Worm (Caenorhabditis elegans) whole organism, L2 larva: ENCODE measurements around the gene Y69A2AR.51.

Experiments used
- C34F6.9 ChIP-seq: fragments of 150-350 bp; optimal IDR thresholded peaks from 2 replicates; lab custom pipeline; 2014; ENCODE audit warnings: missing biosample characterization, missing genetic modification characterization
- F13H6.1 ChIP-seq: sonication (generic microtip); optimal IDR thresholded peaks from 2 replicates; lab custom pipeline; 2016; ENCODE audit warnings: missing genetic modification characterization, missing compliant biosample characterization
- R02D3.7 ChIP-seq: fragments of 150-350 bp; optimal IDR thresholded peaks from 2 replicates; lab custom pipeline; 2014; ENCODE audit warnings: missing biosample characterization, missing genetic modification characterization
- Y55F3AM.14 ChIP-seq: fragments of 200-800 bp; sonication (Bioruptor generic); optimal IDR thresholded peaks from 2 replicates; lab custom pipeline; 2018; ENCODE audit warnings: mild to moderate bottlenecking, missing genetic modification characterization, missing compliant biosample characterization
- ZK546.5 ChIP-seq: sonication (generic microtip); optimal IDR thresholded peaks from 2 replicates; lab custom pipeline; 2017; ENCODE audit warnings: missing biosample characterization, missing genetic modification characterization
- alr-1 ChIP-seq: fragments of 150-350 bp; optimal IDR thresholded peaks from 2 replicates; lab custom pipeline; 2014; ENCODE audit warnings: missing biosample characterization, missing genetic modification characterization
- aly-2 ChIP-seq: fragments of 150-350 bp; optimal IDR thresholded peaks from 2 replicates; lab custom pipeline; 2014; ENCODE audit warnings: missing biosample characterization, missing genetic modification characterization
- ama-1 ChIP-seq: fragments of 150-350 bp; optimal IDR thresholded peaks from 2 replicates; lab custom pipeline; 2018; ENCODE audit warnings: inconsistent platforms
- blmp-1 ChIP-seq: sonication (generic microtip); optimal IDR thresholded peaks from 2 replicates; lab custom pipeline; 2017; ENCODE audit warnings: missing genetic modification characterization, mild to moderate bottlenecking, missing compliant biosample characterization, antibody characterized with exemption, moderate library complexity; ENCODE audit not compliant: insufficient read depth
- ceh-16 ChIP-seq: fragments of 150-350 bp; optimal IDR thresholded peaks from 2 replicates; lab custom pipeline; 2014; ENCODE audit warnings: missing biosample characterization, missing genetic modification characterization
- ceh-82 ChIP-seq: fragments of 150-350 bp; optimal IDR thresholded peaks from 2 replicates; lab custom pipeline; 2014; ENCODE audit warnings: missing biosample characterization, missing genetic modification characterization
- crh-2 ChIP-seq: sonication (generic microtip); optimal IDR thresholded peaks from 2 replicates; lab custom pipeline; 2017; ENCODE audit warnings: missing biosample characterization, missing genetic modification characterization
- dmd-4 ChIP-seq: sonication (generic microtip); optimal IDR thresholded peaks from 2 replicates; lab custom pipeline; 2017; ENCODE audit warnings: missing biosample characterization, missing genetic modification characterization
- egl-27 ChIP-seq: sonication (generic microtip); optimal IDR thresholded peaks from 3 replicates; lab custom pipeline; 2017; ENCODE audit warnings: missing biosample characterization, missing genetic modification reagents, missing genetic modification characterization
- elt-1 ChIP-seq: fragments of 150-350 bp; optimal IDR thresholded peaks from 2 replicates; lab custom pipeline; 2014; ENCODE audit warnings: missing biosample characterization, missing genetic modification characterization
- elt-3 ChIP-seq: sonication (generic microtip); optimal IDR thresholded peaks from 2 replicates; lab custom pipeline; 2017; ENCODE audit warnings: missing biosample characterization, missing genetic modification characterization
- fos-1 ChIP-seq: fragments of 150-350 bp; optimal IDR thresholded peaks from 2 replicates; lab custom pipeline; 2014; ENCODE audit warnings: missing biosample characterization, missing genetic modification characterization
- gmeb-1 ChIP-seq: fragments of 150-350 bp; optimal IDR thresholded peaks from 2 replicates; lab custom pipeline; 2014; ENCODE audit warnings: missing biosample characterization, missing genetic modification characterization
- lin-11 ChIP-seq: fragments of 150-350 bp; sonication (generic microtip); optimal IDR thresholded peaks from 2 replicates; lab custom pipeline; 2014; ENCODE audit warnings: missing biosample characterization, missing genetic modification characterization, inconsistent platforms, mixed read lengths
- lin-13 ChIP-seq: fragments of 150-350 bp; optimal IDR thresholded peaks from 2 replicates; lab custom pipeline; 2014; ENCODE audit warnings: missing biosample characterization, missing genetic modification reagents, missing genetic modification characterization
- lin-39 ChIP-seq: fragments of 150-350 bp; optimal IDR thresholded peaks from 2 replicates; lab custom pipeline; 2014; ENCODE audit warnings: missing biosample characterization, missing genetic modification reagents, missing genetic modification characterization
- lsy-2 ChIP-seq, 2 experiments: fragments of 150-350 bp in 1 of 2; sonication (generic microtip) in 1 of 2; optimal IDR thresholded peaks; 2 replicates each; lab custom pipeline; 2014 to 2017; ENCODE audit warnings: missing biosample characterization in 2 of 2, missing genetic modification characterization in 2 of 2
- mab-5 ChIP-seq: fragments of 150-350 bp; optimal IDR thresholded peaks from 2 replicates; lab custom pipeline; 2014; ENCODE audit warnings: missing biosample characterization, missing genetic modification characterization
- mbf-1 ChIP-seq: sonication (generic microtip); optimal IDR thresholded peaks from 2 replicates; lab custom pipeline; 2017; ENCODE audit warnings: missing biosample characterization, missing genetic modification characterization
- mdl-1 ChIP-seq, 2 experiments: fragments of 150-350 bp in 1 of 2; sonication (generic microtip) in 1 of 2; optimal IDR thresholded peaks; 2 replicates each; lab custom pipeline; 2017; ENCODE audit warnings: missing biosample characterization in 2 of 2, missing genetic modification characterization in 2 of 2
- nhr-10 ChIP-seq: sonication (generic microtip); optimal IDR thresholded peaks from 2 replicates; lab custom pipeline; 2017; ENCODE audit warnings: missing biosample characterization, missing genetic modification characterization
- nhr-11 ChIP-seq: fragments of 150-350 bp; optimal IDR thresholded peaks from 2 replicates; lab custom pipeline; 2014; ENCODE audit warnings: missing biosample characterization, missing genetic modification characterization
- nhr-12 ChIP-seq: fragments of 150-350 bp; optimal IDR thresholded peaks from 2 replicates; lab custom pipeline; 2014; ENCODE audit warnings: missing biosample characterization, missing genetic modification characterization
- nhr-129 ChIP-seq: fragments of 150-350 bp; optimal IDR thresholded peaks from 2 replicates; lab custom pipeline; 2014; ENCODE audit warnings: missing biosample characterization, missing genetic modification characterization
- nhr-21 ChIP-seq: fragments of 150-350 bp; optimal IDR thresholded peaks from 2 replicates; lab custom pipeline; 2014; ENCODE audit warnings: missing biosample characterization, missing genetic modification characterization
- nhr-23 ChIP-seq: fragments of 150-350 bp; optimal IDR thresholded peaks from 2 replicates; lab custom pipeline; 2014; ENCODE audit warnings: missing biosample characterization, missing genetic modification reagents, missing genetic modification characterization
- nhr-237 ChIP-seq: fragments of 150-350 bp; optimal IDR thresholded peaks from 2 replicates; lab custom pipeline; 2014; ENCODE audit warnings: missing biosample characterization, missing genetic modification characterization
- nhr-25 ChIP-seq: fragments of 150-350 bp; sonication (generic microtip); optimal IDR thresholded peaks from 3 replicates; lab custom pipeline; 2014; ENCODE audit warnings: missing biosample characterization, missing genetic modification characterization
- nhr-6 ChIP-seq: fragments of 150-350 bp; optimal IDR thresholded peaks from 2 replicates; lab custom pipeline; 2014; ENCODE audit warnings: missing biosample characterization, missing genetic modification characterization
- nhr-77 ChIP-seq: fragments of 150-350 bp; optimal IDR thresholded peaks from 2 replicates; lab custom pipeline; 2014; ENCODE audit warnings: missing biosample characterization, missing genetic modification characterization
- peb-1 ChIP-seq: fragments of 150-350 bp; optimal IDR thresholded peaks from 2 replicates; lab custom pipeline; 2014; ENCODE audit warnings: missing biosample characterization, missing genetic modification characterization
- sem-4 ChIP-seq: fragments of 150-350 bp; optimal IDR thresholded peaks from 2 replicates; lab custom pipeline; 2014; ENCODE audit warnings: missing biosample characterization, missing genetic modification reagents, missing genetic modification characterization
- skn-1 ChIP-seq: sonication (generic microtip); optimal IDR thresholded peaks from 2 replicates; lab custom pipeline; 2017; ENCODE audit warnings: missing biosample characterization, missing genetic modification characterization
- sma-3 ChIP-seq: sonication (generic microtip); optimal IDR thresholded peaks from 2 replicates; lab custom pipeline; 2016; ENCODE audit warnings: missing genetic modification reagents, missing genetic modification characterization, missing compliant biosample characterization
- sma-9 ChIP-seq, 2 experiments: fragments of 150-350 bp in 1 of 2; sonication (generic microtip) in 1 of 2; optimal IDR thresholded peaks; 2 replicates each; lab custom pipeline; 2014 to 2016; ENCODE audit warnings: missing genetic modification characterization in 2 of 2, mild to moderate bottlenecking in 1 of 2, missing biosample characterization in 1 of 2, missing compliant biosample characterization in 1 of 2, missing genetic modification reagents in 1 of 2, moderate library complexity in 1 of 2
- snpc-4 ChIP-seq: fragments of 150-350 bp; optimal IDR thresholded peaks from 2 replicates; lab custom pipeline; 2014; ENCODE audit warnings: missing biosample characterization, missing genetic modification characterization
- unc-39 ChIP-seq: fragments of 150-350 bp; optimal IDR thresholded peaks from 2 replicates; lab custom pipeline; 2014; ENCODE audit warnings: missing biosample characterization, missing genetic modification characterization
- unc-55 ChIP-seq: fragments of 150-350 bp; sonication (generic microtip); optimal IDR thresholded peaks from 3 replicates; lab custom pipeline; 2014; ENCODE audit warnings: missing biosample characterization, missing genetic modification reagents, missing genetic modification characterization
- unc-62 ChIP-seq: fragments of 150-350 bp; optimal IDR thresholded peaks from 2 replicates; lab custom pipeline; 2014; ENCODE audit warnings: missing biosample characterization, missing genetic modification reagents, missing genetic modification characterization
- zag-1 ChIP-seq: fragments of 150-350 bp; optimal IDR thresholded peaks from 2 replicates; lab custom pipeline; 2014; ENCODE audit warnings: missing biosample characterization, missing genetic modification characterization
- ztf-1 ChIP-seq: fragments of 200-800 bp; sonication (Bioruptor generic); conservative IDR thresholded peaks from 2 replicates; pipeline ENCODE4 v1.3.6; 2022; ENCODE audit warnings: missing genetic modification characterization, missing compliant biosample characterization
- ztf-11 ChIP-seq: sonication (generic microtip); optimal IDR thresholded peaks from 2 replicates; lab custom pipeline; 2017; ENCODE audit warnings: missing biosample characterization, missing genetic modification characterization
- ztf-4 ChIP-seq: fragments of 150-350 bp; optimal IDR thresholded peaks from 2 replicates; lab custom pipeline; 2014; ENCODE audit warnings: missing biosample characterization, missing genetic modification characterization

Gene Y69A2AR.51

DNA sequence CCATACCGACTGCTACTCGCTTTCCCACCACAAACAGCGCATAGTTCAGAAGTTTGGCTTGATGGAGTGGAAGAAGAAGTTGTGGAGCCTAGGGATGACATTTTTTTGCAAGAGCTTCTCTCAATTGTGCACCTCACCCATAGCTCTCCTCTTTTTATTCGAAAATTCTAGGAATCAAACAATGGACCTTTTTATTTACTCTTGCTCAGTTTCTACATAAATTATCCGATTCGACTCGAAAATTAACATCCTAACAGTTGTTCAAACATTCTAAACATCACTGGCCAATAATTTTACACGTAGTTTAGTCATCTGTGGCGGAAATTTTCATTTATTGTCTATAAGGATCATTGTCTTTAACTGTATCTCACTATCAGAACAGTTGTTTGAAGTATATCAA lies 9.3 kb downstream of the Y69A2AR.51 start, which contains the start of gene nhr-242:
Gene nhr-242 (minus strand): TSS at position 101 of the 400 bp plus-strand sequence.
- TF ChIP-seq lsy-2 (tag; optimal IDR thresholded peaks at IDR 0.05; lab: Kevin White, UChicago): no peak
- no peak for TF ChIP-seq snpc-4
- TF ChIP-seq nhr-21 (tag; lab: Kevin White, UChicago): no peak

DNA sequence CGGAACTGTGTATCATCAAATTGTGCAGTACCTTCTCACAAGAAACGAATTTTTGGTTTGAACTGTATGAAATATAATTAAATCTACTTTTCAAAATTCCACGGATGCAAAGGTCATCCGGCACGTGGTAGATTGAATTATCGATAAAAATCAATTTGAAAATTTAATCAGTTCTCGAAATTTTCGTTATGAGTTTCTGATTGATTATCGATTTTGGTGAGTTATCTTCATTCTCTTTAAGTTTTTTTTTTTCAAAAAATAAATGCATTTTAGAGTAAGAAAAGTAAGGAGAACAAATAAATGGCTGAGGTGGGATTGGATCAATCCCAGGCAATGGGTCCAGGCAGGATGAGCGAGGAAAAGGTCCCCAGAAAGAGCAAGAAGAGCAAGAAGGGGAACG lies 25.2 kb downstream of the Y69A2AR.51 start, which contains the start of gene Y69A2AR.47:
Gene Y69A2AR.47 (plus strand): TSS at position 301 of the 400 bp plus-strand sequence.
- TF ChIP-seq nhr-23 (tag; lab: Kevin White, UChicago) (no peak), sma-9 (GFP tag; optimal IDR thresholded peaks at IDR 0.05; lab: Kevin White, UChicago) (no peak), sma-9 (tag; optimal IDR thresholded peaks at IDR 0.05; lab: Kevin White, UChicago) (no peak), lin-39 (no peak), nhr-129 (no peak), egl-27 (no peak), lin-13 (no peak)
- TF ChIP-seq, all 48 proteins: peak for 0

DNA sequence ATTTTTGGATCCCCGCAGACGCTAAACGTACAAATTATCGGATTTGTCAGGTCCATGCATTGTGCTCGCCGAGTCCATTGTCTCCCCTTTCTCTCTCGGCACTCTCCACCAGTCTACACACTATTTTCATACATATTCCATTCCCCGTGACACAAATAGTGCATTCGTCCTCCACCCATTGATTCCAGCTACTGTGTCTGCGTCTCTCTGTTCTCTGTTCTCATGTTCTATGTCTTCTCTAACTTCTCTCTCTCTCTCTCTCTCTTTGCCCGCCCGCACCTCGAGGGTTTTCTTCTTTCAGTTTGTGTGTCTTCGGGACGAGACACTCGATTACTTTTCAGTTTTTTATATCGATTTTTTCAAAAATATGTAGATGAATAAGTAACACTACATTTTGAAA lies 27.4 kb downstream of the Y69A2AR.51 start:
- TF ChIP-seq unc-62 (GFP tag; lab: Kevin White, UChicago): no peak
- TF ChIP-seq mdl-1 (tag; optimal IDR thresholded peaks at IDR 0.05; lab: Kevin White, UChicago): peak; percentile 64 to 85
- TF ChIP-seq alr-1 (tag; lab: Kevin White, UChicago): no peak
- no peak for TF ChIP-seq nhr-237 (tag; lab: Kevin White, UChicago)
- TF ChIP-seq ztf-1 (GFP tag; lab: Robert Waterston, UW): no peak
- no peak for TF ChIP-seq nhr-77
- peak; percentile 87 for TF ChIP-seq ama-1 (lab: Kevin White, UChicago)
- TF ChIP-seq nhr-129: peak; percentile 95
- peak; percentile 59 for TF ChIP-seq sem-4 (tag; lab: Kevin White, UChicago)
- no peak for TF ChIP-seq R02D3.7 (tag; lab: Kevin White, UChicago)
- TF ChIP-seq nhr-21 (tag; lab: Kevin White, UChicago): peak; percentile 72
- TF ChIP-seq skn-1 (tag; lab: Kevin White, UChicago): no peak
- TF ChIP-seq elt-3 (tag; lab: Kevin White, UChicago): no peak
- TF ChIP-seq mbf-1: no peak
- peak; percentile 83 for TF ChIP-seq F13H6.1 (tag; lab: Kevin White, UChicago)
- TF ChIP-seq nhr-12 (tag; lab: Kevin White, UChicago): no peak
- TF ChIP-seq mab-5 (tag; lab: Kevin White, UChicago): peak; percentile 80
- peak; percentile 95 for TF ChIP-seq C34F6.9
- peak; percentile 45 for TF ChIP-seq nhr-6 (tag; lab: Kevin White, UChicago)
- no peak for TF ChIP-seq unc-39
- TF ChIP-seq lin-39: no peak
- no peak for TF ChIP-seq ztf-11 (tag; lab: Kevin White, UChicago)
- no peak for TF ChIP-seq nhr-23 (tag; lab: Kevin White, UChicago)
- no peak for TF ChIP-seq dmd-4 (tag; lab: Kevin White, UChicago)
- TF ChIP-seq lin-11: no peak
- peak; percentile 80 for TF ChIP-seq lin-13
- TF ChIP-seq egl-27: peak; percentile 67
- TF ChIP-seq nhr-11 (tag; lab: Kevin White, UChicago): no peak
- no peak for TF ChIP-seq ceh-82 (tag; lab: Kevin White, UChicago)
- TF ChIP-seq ZK546.5 (tag; lab: Kevin White, UChicago): no peak
- TF ChIP-seq Y55F3AM.14 (GFP tag; lab: Kevin White, UChicago): no peak
- no peak for TF ChIP-seq aly-2
- peak; percentile 79 for TF ChIP-seq zag-1 (tag; lab: Kevin White, UChicago)
- TF ChIP-seq snpc-4: peak; percentile 51
- no peak for TF ChIP-seq ztf-4 (tag; lab: Kevin White, UChicago)
- TF ChIP-seq sma-9 (GFP tag; optimal IDR thresholded peaks at IDR 0.05; lab: Kevin White, UChicago): peak; percentile 92
- no peak for TF ChIP-seq sma-9 (tag; optimal IDR thresholded peaks at IDR 0.05; lab: Kevin White, UChicago)
- peak; percentile 67 for TF ChIP-seq gmeb-1
- TF ChIP-seq peb-1 (tag; lab: Kevin White, UChicago): no peak
- peak; percentile 78 for TF ChIP-seq sma-3 (GFP tag; lab: Kevin White, UChicago)
- TF ChIP-seq ceh-16: no peak
- peak; percentile 78 for TF ChIP-seq nhr-25 (tag; lab: Kevin White, UChicago)
- peak; percentile 54 to 88 for TF ChIP-seq lsy-2 (tag; optimal IDR thresholded peaks at IDR 0.05; lab: Kevin White, UChicago)
- TF ChIP-seq unc-55 (GFP tag; lab: Kevin White, UChicago): peak; percentile 88
- TF ChIP-seq fos-1: peak; percentile 81
- peak; percentile 87 for TF ChIP-seq crh-2
- TF ChIP-seq blmp-1 (tag; lab: Kevin White, UChicago): peak; percentile 30
- no peak for TF ChIP-seq elt-1 (tag; lab: Kevin White, UChicago)
- no peak for TF ChIP-seq nhr-10 (tag; lab: Kevin White, UChicago)
